Worm (Caenorhabditis elegans) whole organism, L3 larva: ENCODE data around the gene C03E10.3.

Experiments used
- R02D3.7 ChIP-seq: fragments of 150-350 bp; optimal IDR thresholded peaks from 2 replicates; lab custom pipeline; 2014; ENCODE audit warnings: missing biosample characterization, missing genetic modification characterization
- ZK546.5 ChIP-seq: sonication (generic microtip); optimal IDR thresholded peaks from 2 replicates; lab custom pipeline; 2017; ENCODE audit warnings: missing biosample characterization, missing genetic modification characterization
- aly-2 ChIP-seq: fragments of 150-350 bp; optimal IDR thresholded peaks from 2 replicates; lab custom pipeline; 2014; ENCODE audit warnings: missing biosample characterization, missing genetic modification characterization
- ceh-28 ChIP-seq: fragments of 150-350 bp; optimal IDR thresholded peaks from 2 replicates; lab custom pipeline; 2014; ENCODE audit warnings: missing biosample characterization, missing genetic modification reagents, missing genetic modification characterization
- egl-27 ChIP-seq: sonication (generic microtip); optimal IDR thresholded peaks from 4 replicates; lab custom pipeline; 2017; ENCODE audit warnings: missing biosample characterization, missing genetic modification reagents, missing genetic modification characterization
- egl-5 ChIP-seq: fragments of 150-350 bp; optimal IDR thresholded peaks from 2 replicates; lab custom pipeline; 2017; ENCODE audit warnings: missing biosample characterization, missing genetic modification reagents, missing genetic modification characterization, inconsistent platforms
- elt-1 ChIP-seq: fragments of 150-350 bp; optimal IDR thresholded peaks from 2 replicates; lab custom pipeline; 2014; ENCODE audit warnings: missing biosample characterization, missing genetic modification characterization
- elt-2 ChIP-seq: sonication (generic microtip); optimal IDR thresholded peaks from 2 replicates; lab custom pipeline; 2016; ENCODE audit warnings: missing genetic modification reagents, mild to moderate bottlenecking, missing genetic modification characterization, missing compliant biosample characterization
- elt-3 ChIP-seq, 3 experiments: fragments of 150-350 bp in 1 of 3; sonication (generic microtip) in 2 of 3; optimal IDR thresholded peaks; 2 replicates in 2 of 3; 4 replicates in 1 of 3; lab custom pipeline; 2014 to 2017; ENCODE audit warnings: missing biosample characterization in 3 of 3, missing genetic modification characterization in 3 of 3
- eor-1 ChIP-seq, 2 experiments: fragments of 150-350 bp; optimal IDR thresholded peaks; 2 replicates each; lab custom pipeline; 2014 to 2018; ENCODE audit warnings: missing biosample characterization in 2 of 2, missing genetic modification characterization in 2 of 2
- fkh-10 ChIP-seq: sonication (generic microtip); optimal IDR thresholded peaks from 2 replicates; lab custom pipeline; 2017; ENCODE audit warnings: missing biosample characterization, missing genetic modification reagents, missing genetic modification characterization
- fkh-2 ChIP-seq: fragments of 150-350 bp; optimal IDR thresholded peaks from 2 replicates; lab custom pipeline; 2014; ENCODE audit warnings: missing biosample characterization, missing genetic modification reagents, missing genetic modification characterization
- fos-1 ChIP-seq: fragments of 150-350 bp; optimal IDR thresholded peaks from 2 replicates; lab custom pipeline; 2014; ENCODE audit warnings: missing biosample characterization, missing genetic modification characterization
- hmg-11 ChIP-seq: sonication (generic microtip); optimal IDR thresholded peaks from 2 replicates; lab custom pipeline; 2016; ENCODE audit warnings: missing genetic modification characterization, missing compliant biosample characterization
- jun-1 ChIP-seq: fragments of 150-350 bp; optimal IDR thresholded peaks from 2 replicates; lab custom pipeline; 2014; ENCODE audit warnings: missing biosample characterization, missing genetic modification reagents, missing genetic modification characterization
- lin-15B ChIP-seq: fragments of 150-350 bp; optimal IDR thresholded peaks from 2 replicates; lab custom pipeline; 2014; ENCODE audit warnings: missing biosample characterization, missing genetic modification characterization
- lsy-12 ChIP-seq: sonication (generic microtip); optimal IDR thresholded peaks from 2 replicates; lab custom pipeline; 2016; ENCODE audit warnings: mild to moderate bottlenecking, missing genetic modification characterization, missing compliant biosample characterization
- mdl-1 ChIP-seq: fragments of 150-350 bp; optimal IDR thresholded peaks from 2 replicates; lab custom pipeline; 2014; ENCODE audit warnings: missing biosample characterization, missing genetic modification characterization
- mml-1 ChIP-seq: fragments of 150-350 bp; sonication (generic microtip); optimal IDR thresholded peaks from 3 replicates; lab custom pipeline; 2014; ENCODE audit warnings: missing biosample characterization, missing genetic modification characterization
- nfya-1 ChIP-seq: sonication (generic microtip); optimal IDR thresholded peaks from 2 replicates; lab custom pipeline; 2017; ENCODE audit warnings: missing genetic modification characterization, mild to moderate bottlenecking, missing compliant biosample characterization, antibody characterized with exemption, moderate library complexity; ENCODE audit not compliant: insufficient read depth
- nhr-11 ChIP-seq: fragments of 150-350 bp; optimal IDR thresholded peaks from 2 replicates; lab custom pipeline; 2014; ENCODE audit warnings: missing biosample characterization, missing genetic modification characterization
- nhr-23 ChIP-seq: fragments of 150-350 bp; optimal IDR thresholded peaks from 2 replicates; lab custom pipeline; 2014; ENCODE audit warnings: missing biosample characterization, missing genetic modification reagents, missing genetic modification characterization
- nhr-237 ChIP-seq: fragments of 150-350 bp; optimal IDR thresholded peaks from 2 replicates; lab custom pipeline; 2014; ENCODE audit warnings: missing biosample characterization, missing genetic modification characterization
- nhr-28 ChIP-seq: fragments of 150-350 bp; optimal IDR thresholded peaks from 2 replicates; lab custom pipeline; 2014; ENCODE audit warnings: missing biosample characterization, missing genetic modification characterization
- nhr-43 ChIP-seq: sonication (generic microtip); optimal IDR thresholded peaks from 2 replicates; lab custom pipeline; 2016; ENCODE audit warnings: mild to moderate bottlenecking, missing genetic modification characterization, missing compliant biosample characterization; ENCODE audit not compliant: poor library complexity, severe bottlenecking
- nhr-67 ChIP-seq: fragments of 150-350 bp; optimal IDR thresholded peaks from 2 replicates; lab custom pipeline; 2014; ENCODE audit warnings: missing biosample characterization, missing genetic modification characterization
- nhr-76 ChIP-seq: fragments of 150-350 bp; sonication (generic microtip); optimal IDR thresholded peaks from 5 replicates; lab custom pipeline; 2014; ENCODE audit warnings: missing biosample characterization, missing genetic modification characterization
- nhr-77 ChIP-seq: fragments of 150-350 bp; optimal IDR thresholded peaks from 2 replicates; lab custom pipeline; 2014; ENCODE audit warnings: missing biosample characterization, missing genetic modification characterization
- pha-4 ChIP-seq: fragments of 150-350 bp; optimal IDR thresholded peaks from 2 replicates; lab custom pipeline; 2014; ENCODE audit warnings: missing biosample characterization, missing genetic modification reagents, missing genetic modification characterization
- pqm-1 ChIP-seq: fragments of 150-350 bp; optimal IDR thresholded peaks from 2 replicates; lab custom pipeline; 2017; ENCODE audit warnings: missing biosample characterization, missing genetic modification characterization, inconsistent platforms
- sea-2 ChIP-seq: fragments of 150-350 bp; sonication (generic microtip); optimal IDR thresholded peaks from 4 replicates; lab custom pipeline; 2014; ENCODE audit warnings: missing biosample characterization, missing genetic modification reagents, missing genetic modification characterization
- snpc-4 ChIP-seq: fragments of 150-350 bp; optimal IDR thresholded peaks from 2 replicates; lab custom pipeline; 2014; ENCODE audit warnings: missing biosample characterization, missing genetic modification characterization
- tbx-2 ChIP-seq: sonication (generic microtip); optimal IDR thresholded peaks from 2 replicates; lab custom pipeline; 2016; ENCODE audit warnings: mild to moderate bottlenecking, missing genetic modification characterization, missing compliant biosample characterization
- unc-39 ChIP-seq: sonication (generic microtip); optimal IDR thresholded peaks from 4 replicates; lab custom pipeline; 2017; ENCODE audit warnings: missing biosample characterization, missing genetic modification characterization
- unc-62 ChIP-seq: fragments of 150-350 bp; sonication (generic microtip); optimal IDR thresholded peaks from 4 replicates; lab custom pipeline; 2014; ENCODE audit warnings: missing biosample characterization, missing genetic modification reagents, missing genetic modification characterization
- zag-1 ChIP-seq: fragments of 150-350 bp; optimal IDR thresholded peaks from 2 replicates; lab custom pipeline; 2014; ENCODE audit warnings: missing biosample characterization, missing genetic modification characterization
- ztf-11 ChIP-seq: fragments of 150-350 bp; optimal IDR thresholded peaks from 2 replicates; lab custom pipeline; 2014; ENCODE audit warnings: missing biosample characterization, missing genetic modification characterization

Gene C03E10.3

DNA sequence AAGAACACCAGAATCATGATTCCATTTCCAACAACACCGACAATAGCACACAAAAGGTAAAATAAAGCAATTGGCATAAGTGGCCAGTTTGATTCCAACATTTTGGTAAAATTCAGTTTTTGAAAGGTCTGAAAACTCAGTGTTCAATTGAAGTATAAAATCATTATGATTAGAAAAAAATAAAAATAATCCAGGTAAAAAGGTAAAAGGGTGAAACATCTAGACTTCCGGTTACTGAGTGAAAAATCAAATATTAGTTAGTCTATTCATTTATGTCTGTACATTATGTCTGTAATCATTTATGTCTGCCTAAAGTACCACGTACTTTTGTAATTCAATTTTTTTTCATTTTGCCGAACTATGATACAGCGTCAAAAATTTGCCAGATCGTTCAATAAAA lies 31.2 kb upstream of the C03E10.3 start, which contains the start of gene srsx-31:
Gene srsx-31, minus strand, starts transcription at position 101 of the 400 bp plus-strand sequence.
- TF ChIP-seq nhr-67 (tag; lab: Kevin White, UChicago) (no peak), R02D3.7 (no peak), snpc-4 (no peak), zag-1 (tag; lab: Kevin White, UChicago) (no peak), unc-62 (GFP tag; lab: Kevin White, UChicago) (no peak), nfya-1 (tag; lab: Kevin White, UChicago) (no peak), nhr-237 (tag; lab: Kevin White, UChicago) (no peak), nhr-11 (tag; lab: Kevin White, UChicago) (no peak), ceh-28 (tag; lab: Kevin White, UChicago) (no peak), elt-2 (tag; lab: Kevin White, UChicago) (no peak), fkh-2 (tag; lab: Kevin White, UChicago) (no peak), mml-1 (tag; lab: Kevin White, UChicago) (no peak), eor-1 (tag; optimal IDR thresholded peaks at IDR 0.05; lab: Kevin White, UChicago) (no peak), hmg-11 (tag; lab: Kevin White, UChicago) (no peak), fos-1 (tag; lab: Kevin White, UChicago) (no peak), unc-39 (tag; lab: Kevin White, UChicago) (no peak), elt-1 (tag; lab: Kevin White, UChicago) (no peak), jun-1 (tag; lab: Kevin White, UChicago) (no peak), nhr-77 (tag; lab: Kevin White, UChicago) (no peak)

DNA sequence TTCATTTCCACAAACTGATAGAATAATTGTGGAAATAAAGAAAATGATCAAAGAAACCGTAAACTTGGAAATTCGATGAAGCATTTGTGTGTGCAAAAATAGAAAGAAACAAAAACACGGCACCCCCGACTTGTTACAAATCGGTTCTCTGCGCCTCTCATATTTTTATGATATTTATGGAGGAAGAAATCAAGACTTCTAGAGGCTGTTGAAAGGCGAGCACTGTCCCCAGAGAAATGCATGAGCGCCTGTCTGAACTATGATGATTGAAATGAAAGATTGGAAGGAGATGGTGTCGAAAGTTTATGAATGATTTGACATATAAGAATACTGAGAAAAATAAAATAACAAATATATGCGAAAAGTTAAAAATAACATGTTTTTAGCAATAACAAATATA lies 27.3 kb upstream of the C03E10.3 start, which contains the start of gene lgc-36:
Gene lgc-36, minus strand, starts transcription at position 101 of the 400 bp plus-strand sequence.
- no peak for TF ChIP-seq pqm-1 (tag; lab: Kevin White, UChicago)
- no peak for TF ChIP-seq jun-1 (tag; lab: Kevin White, UChicago)
- TF ChIP-seq elt-1 (tag; lab: Kevin White, UChicago) = no peak
- TF ChIP-seq egl-5 (tag; lab: Kevin White, UChicago) = no peak
- no peak for TF ChIP-seq eor-1 (tag; optimal IDR thresholded peaks at IDR 0.05; lab: Kevin White, UChicago)
- no peak for TF ChIP-seq fkh-2 (tag; lab: Kevin White, UChicago)
- TF ChIP-seq, all 47 proteins: peak for 0

DNA sequence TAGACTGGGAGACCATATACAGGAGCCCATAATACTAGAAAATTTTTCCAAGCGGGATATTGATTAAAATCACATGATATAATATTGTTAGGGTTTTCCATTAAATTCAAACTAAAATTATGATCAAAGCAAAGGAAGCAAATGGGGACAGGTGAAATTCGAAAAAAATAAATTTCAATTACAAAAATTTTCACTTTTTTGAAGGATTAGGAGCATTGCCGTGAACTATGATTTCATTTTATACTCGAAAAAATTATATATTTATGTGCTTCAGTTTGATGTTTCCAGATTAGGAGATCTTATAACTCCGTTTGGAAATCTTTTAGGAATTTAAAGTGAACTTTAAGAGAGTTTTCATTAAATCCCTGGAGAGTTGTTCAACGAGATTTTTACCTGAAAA lies 25.6 kb upstream of the C03E10.3 start, which contains the start of gene F07B10.7:
Gene F07B10.7, minus strand, starts transcription at position 101 of the 400 bp plus-strand sequence.
- no peak for TF ChIP-seq aly-2
- TF ChIP-seq unc-62 (GFP tag; lab: Kevin White, UChicago) = no peak
- TF ChIP-seq jun-1 (tag; lab: Kevin White, UChicago) = no peak
- TF ChIP-seq tbx-2 = no peak
- no peak for TF ChIP-seq eor-1 (tag; optimal IDR thresholded peaks at IDR 0.05; lab: Kevin White, UChicago)
- no peak for TF ChIP-seq elt-2 (tag; lab: Kevin White, UChicago)
- no peak for TF ChIP-seq nhr-76
- TF ChIP-seq mml-1 (tag; lab: Kevin White, UChicago) = no peak
- no peak for TF ChIP-seq snpc-4
- no peak for TF ChIP-seq hmg-11 (tag; lab: Kevin White, UChicago)
- no peak for TF ChIP-seq pqm-1 (tag; lab: Kevin White, UChicago)

DNA sequence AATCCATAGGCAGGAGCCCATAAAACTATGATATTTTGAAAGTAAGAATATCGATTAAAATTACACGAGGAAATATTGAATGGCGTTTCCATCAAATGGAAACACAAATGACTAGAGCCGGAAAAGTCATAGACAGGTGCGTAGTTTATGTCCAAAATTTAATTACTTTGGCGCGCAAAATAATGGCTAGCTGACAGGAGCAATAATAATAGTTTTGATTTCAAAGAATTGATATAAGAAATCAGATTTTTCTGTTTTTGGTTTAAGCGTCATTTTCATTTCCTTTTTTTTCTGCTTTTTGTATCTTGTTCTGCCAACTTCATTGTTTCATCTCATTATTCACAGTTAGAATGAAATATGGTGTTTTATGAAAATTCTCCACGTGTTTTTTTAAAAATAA lies 23.2 kb upstream of the C03E10.3 start, which contains the start of gene F07B10.4:
Gene F07B10.4, minus strand, starts transcription at position 101 of the 400 bp plus-strand sequence.
- no peak for TF ChIP-seq nhr-43
- no peak for TF ChIP-seq nhr-28 (tag; lab: Kevin White, UChicago)
- no peak for TF ChIP-seq nhr-23 (tag; lab: Kevin White, UChicago)
- TF ChIP-seq tbx-2 = no peak
- no peak for TF ChIP-seq elt-3 (tag; optimal IDR thresholded peaks at IDR 0.05; lab: Kevin White, UChicago)
- no peak for TF ChIP-seq egl-27 (tag; lab: Kevin White, UChicago)
- no peak for TF ChIP-seq nhr-237 (tag; lab: Kevin White, UChicago)
- no peak for TF ChIP-seq sea-2 (GFP tag; lab: Kevin White, UChicago)
- no peak for TF ChIP-seq zag-1 (tag; lab: Kevin White, UChicago)
- no peak for TF ChIP-seq fkh-10 (GFP tag; lab: Kevin White, UChicago)
- no peak for TF ChIP-seq pha-4 (tag; lab: Kevin White, UChicago)
- no peak for TF ChIP-seq ceh-28 (tag; lab: Kevin White, UChicago)
- TF ChIP-seq nhr-11 (tag; lab: Kevin White, UChicago) = no peak
- TF ChIP-seq lin-15B (tag; lab: Kevin White, UChicago) = no peak
- TF ChIP-seq nhr-76 = no peak
- no peak for TF ChIP-seq nhr-67 (tag; lab: Kevin White, UChicago)
- TF ChIP-seq ZK546.5 (tag; lab: Kevin White, UChicago) = no peak
- TF ChIP-seq ztf-11 (tag; lab: Kevin White, UChicago) = no peak
- no peak for TF ChIP-seq mdl-1 (tag; lab: Kevin White, UChicago)
- TF ChIP-seq lsy-12 (tag; lab: Kevin White, UChicago) = no peak
- TF ChIP-seq, all 47 proteins: peak for 0
